Worm (Caenorhabditis elegans) whole organism, L3 larva: Measurements from ENCODE around the gene mlc-6.

Experiments
- egl-5 ChIP-seq: fragments of 150-350 bp; optimal IDR thresholded peaks from 2 replicates; lab custom pipeline; 2017; ENCODE audit warnings: missing biosample characterization, missing genetic modification reagents, missing genetic modification characterization, inconsistent platforms
- fkh-10 ChIP-seq: sonication (generic microtip); optimal IDR thresholded peaks from 2 replicates; lab custom pipeline; 2017; ENCODE audit warnings: missing biosample characterization, missing genetic modification reagents, missing genetic modification characterization
- nhr-77 ChIP-seq: fragments of 150-350 bp; optimal IDR thresholded peaks from 2 replicates; lab custom pipeline; 2014; ENCODE audit warnings: missing biosample characterization, missing genetic modification characterization

DNA sequence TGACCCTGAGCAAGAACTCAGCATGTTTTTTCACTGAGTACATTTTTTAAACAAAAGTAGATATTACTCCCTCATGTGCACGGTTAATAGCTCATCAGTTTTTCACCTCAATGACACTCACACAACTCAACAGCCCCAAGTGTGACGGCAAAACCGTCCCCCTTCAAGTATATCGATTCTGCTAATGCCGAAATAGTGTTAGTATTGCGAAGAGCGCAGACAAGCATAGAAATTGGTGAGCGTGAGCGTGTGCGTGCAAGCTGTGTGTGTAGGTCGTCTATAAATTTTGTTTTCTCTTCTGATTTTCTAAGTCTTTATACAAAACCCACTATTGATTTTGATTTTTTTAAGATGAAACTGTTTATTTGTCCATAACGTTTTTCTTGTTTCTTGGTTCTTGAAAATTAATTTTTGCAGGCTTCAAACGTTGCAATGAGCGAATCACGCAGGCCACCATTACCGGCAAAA lies 8.1 kb downstream of the mlc-6 start, which contains the start of gene K04C1.2:
- TF ChIP-seq fkh-10 (GFP tag; lab: Kevin White, UChicago) (no peak), egl-5 (tag; lab: Kevin White, UChicago) (no peak), nhr-77 (tag; lab: Kevin White, UChicago) (no peak)
